Fruit fly (Drosophila melanogaster): Measurements from ENCODE around the gene twit.

twit gene

dm6 chr2L:20820767-20821166 lies 31.6 kb upstream of the twit start, which contains the start of gene CheB38c:
Gene CheB38c (minus strand): TSS chr2L:20820867.
- TF ChIP-seq ovo (GFP tag; optimal IDR thresholded peaks at IDR 0.05) (no peak), toe (GFP tag; optimal IDR thresholded peaks at IDR 0.05) (no peak), bab1 (GFP tag; optimal IDR thresholded peaks at IDR 0.05) (no peak), Mnt (GFP tag; optimal IDR thresholded peaks at IDR 0.05) (no peak), CG7045 (GFP tag; optimal IDR thresholded peaks at IDR 0.05) (no peak), CG12768 (GFP tag; optimal IDR thresholded peaks at IDR 0.05) (no peak), cnc (optimal IDR thresholded peaks at IDR 0.05) (no peak)

dm6 chr2L:20821249-20822024 lies 30.9 kb upstream of the twit start:
- TF ChIP-seq CG1620 (GFP tag; optimal IDR thresholded peaks at IDR 0.05) (no peak), bab1 (GFP tag; optimal IDR thresholded peaks at IDR 0.05) (peak; percentile 54), cic (GFP tag; optimal IDR thresholded peaks at IDR 0.05) (peak; percentile 3), Hr96 (GFP tag; optimal IDR thresholded peaks at IDR 0.05) (peak; percentile 38), Clk (GFP tag; optimal IDR thresholded peaks at IDR 0.05) (no peak), ovo (GFP tag; optimal IDR thresholded peaks at IDR 0.05) (peak; percentile 51)

- peak; percentile 28 for TF ChIP-seq tj (GFP tag; optimal IDR thresholded peaks at IDR 0.05)
- no peak for TF ChIP-seq ovo (GFP tag; optimal IDR thresholded peaks at IDR 0.05)
Measured at dm6 chr2L:20822025-20822371, 30.4 kb upstream of the twit start.

DNA sequence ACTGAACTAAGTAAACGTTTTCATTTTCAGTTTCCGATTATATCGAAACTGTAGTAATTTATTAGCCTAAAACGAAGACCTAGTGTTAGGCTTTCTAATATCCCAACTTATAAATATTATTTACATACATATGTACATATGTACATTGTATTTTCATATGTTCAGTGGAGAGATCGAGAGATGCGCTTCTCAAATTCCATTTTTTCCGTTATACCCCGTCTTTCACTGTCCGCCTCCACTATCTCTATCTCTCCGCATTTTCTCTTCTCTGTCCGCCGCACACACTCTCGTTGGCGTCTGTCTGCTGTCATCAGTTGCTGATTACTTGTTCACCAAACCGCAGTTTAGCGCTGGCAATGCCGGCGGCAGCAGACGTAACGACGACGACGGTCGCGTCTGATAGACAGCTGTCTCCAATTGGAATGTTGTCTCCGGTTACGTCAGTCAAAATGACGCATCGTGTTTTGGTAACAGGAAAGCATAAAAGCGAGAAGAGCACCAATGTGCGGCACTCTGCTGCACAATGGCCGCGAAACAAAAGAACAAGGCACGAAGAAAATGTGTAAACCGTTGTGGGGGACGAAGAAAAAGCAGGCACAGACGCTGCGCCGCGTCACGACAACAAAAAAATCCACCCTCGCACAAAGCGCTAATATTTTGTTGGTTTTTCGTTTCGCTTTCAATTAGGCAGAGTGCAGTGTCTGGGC lies 29.7 kb upstream of the twit start, which contains the start of gene CG9331:
Gene CG9331 (plus strand): TSS at position 340 of the 707 bp plus-strand sequence.
- peak; percentile 51 for TF ChIP-seq cic (GFP tag; optimal IDR thresholded peaks at IDR 0.05)
- TF ChIP-seq CG7101 (tag; optimal IDR thresholded peaks at IDR 0.05) = no peak
- peak; percentile 57 for TF ChIP-seq bab1 (GFP tag; optimal IDR thresholded peaks at IDR 0.05)
- no peak for TF ChIP-seq CG1620 (GFP tag; optimal IDR thresholded peaks at IDR 0.05)
- TF ChIP-seq CG5204 (GFP tag; optimal IDR thresholded peaks at IDR 0.05) = no peak
- peak; percentile 47 for TF ChIP-seq Mnt (GFP tag; optimal IDR thresholded peaks at IDR 0.05)
- TF ChIP-seq kay (GFP tag; ENCODE audit: borderline replicate concordance) = peak; percentile 97
- TF ChIP-seq CG14711 (tag; optimal IDR thresholded peaks at IDR 0.05) = no peak
- TF ChIP-seq ovo (GFP tag; optimal IDR thresholded peaks at IDR 0.05) = peak; percentile 60
- TF ChIP-seq pad (GFP tag; optimal IDR thresholded peaks at IDR 0.05) = peak; percentile 97

- peak; percentile 100 for TF ChIP-seq pad (GFP tag; optimal IDR thresholded peaks at IDR 0.05)
- TF ChIP-seq CG7101 (tag; optimal IDR thresholded peaks at IDR 0.05) = no peak
- TF ChIP-seq cnc (optimal IDR thresholded peaks at IDR 0.05) = no peak
- TF ChIP-seq Clk (GFP tag; optimal IDR thresholded peaks at IDR 0.05) = no peak
- TF ChIP-seq kay (GFP tag; ENCODE audit: borderline replicate concordance) = peak; percentile 41
- TF ChIP-seq tj (GFP tag; optimal IDR thresholded peaks at IDR 0.05) = peak; percentile 49
- TF ChIP-seq Hr96 (GFP tag; optimal IDR thresholded peaks at IDR 0.05) = peak; percentile 46
- peak; percentile 17 for TF ChIP-seq toe (GFP tag; optimal IDR thresholded peaks at IDR 0.05)
- no peak for TF ChIP-seq Crg-1 (GFP tag; optimal IDR thresholded peaks at IDR 0.05)
- no peak for TF ChIP-seq CG5204 (GFP tag; optimal IDR thresholded peaks at IDR 0.05)
- TF ChIP-seq CG14711 (tag; optimal IDR thresholded peaks at IDR 0.05) = no peak
- peak; percentile 99 for TF ChIP-seq Mnt (GFP tag; optimal IDR thresholded peaks at IDR 0.05)
- peak; percentile 48 for TF ChIP-seq CG12768 (GFP tag; optimal IDR thresholded peaks at IDR 0.05)
- peak; percentile 73 for TF ChIP-seq ovo (GFP tag; optimal IDR thresholded peaks at IDR 0.05)
- no peak for TF ChIP-seq CG1620 (GFP tag; optimal IDR thresholded peaks at IDR 0.05)
- no peak for TF ChIP-seq CG33017 (tag; optimal IDR thresholded peaks at IDR 0.05)
- no peak for TF ChIP-seq CG11617 (GFP tag; optimal IDR thresholded peaks at IDR 0.05)
- TF ChIP-seq cic (GFP tag; optimal IDR thresholded peaks at IDR 0.05) = peak; percentile 86
- TF ChIP-seq bab1 (GFP tag; optimal IDR thresholded peaks at IDR 0.05) = peak; percentile 44
- no peak for TF ChIP-seq CG7045 (GFP tag; optimal IDR thresholded peaks at IDR 0.05)
Measured at dm6 chr2L:20823196-20824105, 28.9 kb upstream of the twit start.

- TF ChIP-seq CG33017 (tag; optimal IDR thresholded peaks at IDR 0.05) (peak; percentile 6), kay (GFP tag; ENCODE audit: borderline replicate concordance) (peak; percentile 96), ovo (GFP tag; optimal IDR thresholded peaks at IDR 0.05) (no peak)
Measured at dm6 chr2L:20824136-20824789, 28.1 kb upstream of the twit start.
